Fruit fly (Drosophila melanogaster): ENCODE data around the gene Gnpnat.

The Gnpnat gene

dm6 chr3R:29723048-29723656, 14.9 kb upstream of the Gnpnat start, which contains the start of gene Pcd (continued):
- TF ChIP-seq tll (GFP tag; optimal IDR thresholded peaks at IDR 0.05) (no peak), Mrtf (GFP tag; IDR thresholded peaks at IDR 0.05) (no peak), CG8089 (GFP tag; optimal IDR thresholded peaks at IDR 0.05) (no peak), CG1603 (tag; optimal IDR thresholded peaks at IDR 0.05) (peak; percentile 30), CG9727 (GFP tag; optimal IDR thresholded peaks at IDR 0.05) (no peak), ham (GFP tag; IDR thresholded peaks at IDR 0.05) (no peak), mirr (GFP tag; optimal IDR thresholded peaks at IDR 0.05) (peak; percentile 7), Hr39 (optimal IDR thresholded peaks at IDR 0.05) (no peak), wek (GFP tag; optimal IDR thresholded peaks at IDR 0.05) (no peak), Stat92E (GFP tag; optimal IDR thresholded peaks at IDR 0.05) (peak in 1 of 3 experiments; percentile 53), bcd (GFP tag; optimal IDR thresholded peaks at IDR 0.05) (no peak), CG10209 (GFP tag; optimal IDR thresholded peaks at IDR 0.05) (no peak), eyg (GFP tag; optimal IDR thresholded peaks at IDR 0.05) (no peak), lov (optimal IDR thresholded peaks at IDR 0.05) (no peak), lov (GFP tag; IDR thresholded peaks at IDR 0.05) (no peak), CG10565 (GFP tag; optimal IDR thresholded peaks at IDR 0.05) (no peak), CG16863 (GFP tag; optimal IDR thresholded peaks at IDR 0.05) (no peak), Antp (GFP tag; optimal IDR thresholded peaks at IDR 0.05) (no peak), NC2α (GFP tag; optimal IDR thresholded peaks at IDR 0.05) (no peak), Hey (tag; optimal IDR thresholded peaks at IDR 0.05) (no peak), CG9215 (GFP tag; IDR thresholded peaks at IDR 0.05) (no peak), wor (GFP tag; IDR thresholded peaks at IDR 0.05) (no peak), CG10267 (tag; optimal IDR thresholded peaks at IDR 0.05) (no peak), dmrt11E (tag; optimal IDR thresholded peaks at IDR 0.05) (no peak), Ets65A (GFP tag) (no peak), dmrt99B (tag; optimal IDR thresholded peaks at IDR 0.05) (no peak), bab2 (GFP tag; optimal IDR thresholded peaks at IDR 0.05) (no peak), kay (GFP tag; optimal IDR thresholded peaks at IDR 0.05) (no peak), Doc2 (GFP tag; IDR thresholded peaks at IDR 0.05) (no peak), E2f1 (GFP tag; IDR thresholded peaks at IDR 0.05) (no peak), amos (GFP tag; IDR thresholded peaks at IDR 0.05; ENCODE audit: partially characterized antibody) (no peak; the same call in 1 of the 2 replicates), CG3281 (GFP tag; optimal IDR thresholded peaks at IDR 0.05) (no peak), trem (tag; optimal IDR thresholded peaks at IDR 0.05) (peak; percentile 99), CG31365 (tag; optimal IDR thresholded peaks at IDR 0.05) (no peak), p53 (GFP tag; optimal IDR thresholded peaks at IDR 0.05) (no peak), CG14014 (GFP tag; IDR thresholded peaks at IDR 0.05) (no peak), exex (tag; optimal IDR thresholded peaks at IDR 0.05) (no peak), CG16779 (GFP tag; IDR thresholded peaks at IDR 0.05) (no peak), Camta (GFP tag; optimal IDR thresholded peaks at IDR 0.05) (no peak), CG12744 (GFP tag; optimal IDR thresholded peaks at IDR 0.05) (no peak), ash1 (GFP tag; optimal IDR thresholded peaks at IDR 0.05) (no peak), eve (GFP tag; optimal IDR thresholded peaks at IDR 0.05) (no peak), CG17328 (GFP tag; IDR thresholded peaks at IDR 0.05) (0 out of 2 replicates have a peak, but pooled peaks have one; percentile 27), CG14667 (GFP tag; IDR thresholded peaks at IDR 0.05) (no peak), ftz-f1 (GFP tag; optimal IDR thresholded peaks at IDR 0.05) (peak; percentile 31), CG18599 (GFP tag; optimal IDR thresholded peaks at IDR 0.05) (no peak), CG6813 (GFP tag; optimal IDR thresholded peaks at IDR 0.05) (no peak), CG14965 (GFP tag; optimal IDR thresholded peaks at IDR 0.05; ENCODE audit: borderline replicate concordance) (no peak), Max (GFP tag; optimal IDR thresholded peaks at IDR 0.05) (no peak), Ssrp (tag; optimal IDR thresholded peaks at IDR 0.05) (no peak), lilli (GFP tag; optimal IDR thresholded peaks at IDR 0.05) (no peak)
